Worm (Caenorhabditis elegans) whole organism, mixed stage, embryonic: ENCODE measurements around the gene F53F4.12.

ENCODE experiments used
- M03D4.4 ChIP-seq: sonication (generic microtip); optimal IDR thresholded peaks from 2 replicates; lab custom pipeline; 2017; ENCODE audit warnings: mild to moderate bottlenecking, missing genetic modification characterization, missing compliant biosample characterization
- bed-3 ChIP-seq: fragments of 200-800 bp; sonication (Bioruptor generic); optimal IDR thresholded peaks from 3 replicates; lab custom pipeline; 2018; ENCODE audit warnings: mild to moderate bottlenecking, missing genetic modification characterization, moderate library complexity, missing compliant biosample characterization
- blmp-1 ChIP-seq: fragments of 150-350 bp; optimal IDR thresholded peaks from 2 replicates; lab custom pipeline; 2014; ENCODE audit warnings: missing biosample characterization, missing genetic modification characterization
- ceh-39 ChIP-seq: fragments of 150-350 bp; optimal IDR thresholded peaks from 2 replicates; lab custom pipeline; 2014; ENCODE audit warnings: missing biosample characterization, missing genetic modification characterization
- ceh-43 ChIP-seq: fragments of 200-800 bp; sonication (Bioruptor generic); optimal IDR thresholded peaks from 2 replicates; lab custom pipeline; 2018; ENCODE audit warnings: mild to moderate bottlenecking, missing genetic modification characterization, moderate library complexity, missing compliant biosample characterization
- ceh-83 ChIP-seq: fragments of 200-800 bp; sonication (Bioruptor generic); optimal IDR thresholded peaks from 2 replicates; lab custom pipeline; 2018; ENCODE audit warnings: mild to moderate bottlenecking, missing genetic modification characterization, missing compliant biosample characterization
- cnd-1 ChIP-seq: fragments of 200-800 bp; sonication (Bioruptor generic); optimal IDR thresholded peaks from 2 replicates; lab custom pipeline; 2018; ENCODE audit warnings: mild to moderate bottlenecking, missing genetic modification characterization, missing compliant biosample characterization
- drap-1 ChIP-seq: fragments of 200-800 bp; sonication (Bioruptor generic); optimal IDR thresholded peaks from 3 replicates; lab custom pipeline; 2018; ENCODE audit warnings: mild to moderate bottlenecking, missing genetic modification characterization, missing compliant biosample characterization
- elt-1 ChIP-seq: sonication (generic microtip); optimal IDR thresholded peaks from 2 replicates; lab custom pipeline; 2017; ENCODE audit warnings: missing genetic modification characterization, mild to moderate bottlenecking, missing compliant biosample characterization, antibody characterized with exemption, moderate library complexity, borderline replicate concordance; ENCODE audit not compliant: insufficient read depth
- elt-3 ChIP-seq: fragments of 150-350 bp; optimal IDR thresholded peaks from 2 replicates; lab custom pipeline; 2014; ENCODE audit warnings: missing biosample characterization, missing genetic modification characterization
- flh-1 ChIP-seq: fragments of 200-800 bp; sonication (Bioruptor generic); optimal IDR thresholded peaks from 2 replicates; lab custom pipeline; 2018; ENCODE audit warnings: mild to moderate bottlenecking, missing genetic modification characterization, moderate library complexity, missing compliant biosample characterization
- ham-2 ChIP-seq: fragments of 200-800 bp; sonication (Bioruptor generic); optimal IDR thresholded peaks from 2 replicates; lab custom pipeline; 2018; ENCODE audit warnings: mild to moderate bottlenecking, missing genetic modification characterization, missing compliant biosample characterization
- hlh-1 ChIP-seq: fragments of 150-350 bp; optimal IDR thresholded peaks from 2 replicates; lab custom pipeline; 2014; ENCODE audit warnings: missing biosample characterization, missing genetic modification reagents, missing genetic modification characterization
- lin-13 ChIP-seq: fragments of 150-350 bp; optimal IDR thresholded peaks from 2 replicates; lab custom pipeline; 2014; ENCODE audit warnings: missing biosample characterization, missing genetic modification characterization
- lin-32 ChIP-seq: fragments of 200-800 bp; sonication (Bioruptor generic); optimal IDR thresholded peaks from 2 replicates; lab custom pipeline; 2018; ENCODE audit warnings: mild to moderate bottlenecking, missing genetic modification characterization, missing compliant biosample characterization
- lsy-2 ChIP-seq: fragments of 150-350 bp; optimal IDR thresholded peaks from 2 replicates; lab custom pipeline; 2014; ENCODE audit warnings: missing biosample characterization, missing genetic modification characterization
- mab-5 ChIP-seq: fragments of 150-350 bp; optimal IDR thresholded peaks from 2 replicates; lab custom pipeline; 2014; ENCODE audit warnings: missing biosample characterization, missing genetic modification characterization
- mep-1 ChIP-seq: fragments of 150-350 bp; optimal IDR thresholded peaks from 2 replicates; lab custom pipeline; 2017; ENCODE audit warnings: missing biosample characterization, missing genetic modification reagents, missing genetic modification characterization, inconsistent platforms
- nhr-2 ChIP-seq: fragments of 150-350 bp; optimal IDR thresholded peaks from 2 replicates; lab custom pipeline; 2014; ENCODE audit warnings: missing biosample characterization, missing genetic modification characterization
- nhr-237 ChIP-seq: fragments of 150-350 bp; optimal IDR thresholded peaks from 2 replicates; lab custom pipeline; 2014; ENCODE audit warnings: missing biosample characterization, missing genetic modification characterization
- nhr-28 ChIP-seq: fragments of 150-350 bp; optimal IDR thresholded peaks from 2 replicates; lab custom pipeline; 2014; ENCODE audit warnings: missing biosample characterization, missing genetic modification characterization
- nhr-76 ChIP-seq: sonication (generic microtip); optimal IDR thresholded peaks from 2 replicates; lab custom pipeline; 2017; ENCODE audit warnings: missing biosample characterization, missing genetic modification characterization
- pha-4 ChIP-seq: fragments of 150-350 bp; optimal IDR thresholded peaks from 2 replicates; lab custom pipeline; 2018; ENCODE audit warnings: missing biosample characterization, missing genetic modification reagents, missing genetic modification characterization
- snpc-4 ChIP-seq: fragments of 150-350 bp; optimal IDR thresholded peaks from 2 replicates; lab custom pipeline; 2014; ENCODE audit warnings: missing biosample characterization, missing genetic modification characterization
- sptf-1 ChIP-seq: sonication (generic microtip); optimal IDR thresholded peaks from 2 replicates; lab custom pipeline; 2017; ENCODE audit warnings: mild to moderate bottlenecking, missing genetic modification characterization, moderate library complexity, missing compliant biosample characterization
- tbx-8 ChIP-seq: fragments of 200-800 bp; sonication (Bioruptor generic); optimal IDR thresholded peaks from 2 replicates; lab custom pipeline; 2018; ENCODE audit warnings: mild to moderate bottlenecking, missing genetic modification characterization, moderate library complexity, missing compliant biosample characterization
- unc-120 ChIP-seq: sonication (generic microtip); optimal IDR thresholded peaks from 2 replicates; lab custom pipeline; 2017; ENCODE audit warnings: missing genetic modification characterization, missing compliant biosample characterization; ENCODE audit not compliant: poor library complexity, severe bottlenecking
- unc-39 ChIP-seq: fragments of 150-350 bp; optimal IDR thresholded peaks from 2 replicates; lab custom pipeline; 2014; ENCODE audit warnings: missing biosample characterization, missing genetic modification characterization
- unc-62 ChIP-seq: fragments of 150-350 bp; optimal IDR thresholded peaks from 2 replicates; lab custom pipeline; 2014; ENCODE audit warnings: missing biosample characterization, missing genetic modification reagents, missing genetic modification characterization
- zip-8 ChIP-seq: fragments of 150-350 bp; optimal IDR thresholded peaks from 2 replicates; lab custom pipeline; 2014; ENCODE audit warnings: missing biosample characterization, missing genetic modification characterization
- ztf-11 ChIP-seq: fragments of 150-350 bp; optimal IDR thresholded peaks from 2 replicates; lab custom pipeline; 2014; ENCODE audit warnings: missing biosample characterization, missing genetic modification characterization

Gene F53F4.12

ce11 chrV:13589494-13590176 is 36.2 kb upstream of the F53F4.12 start, which contains the start of the genes F53F4.2 and F53F4.18:
Gene F53F4.2, minus strand, starts transcription at chrV:13589594.
Gene F53F4.18, plus strand, starts transcription at chrV:13590126.
- TF ChIP-seq unc-120 (tag; lab: Kevin White, UChicago) (no peak), mep-1 (tag; lab: Kevin White, UChicago) (no peak), unc-39 (tag; lab: Kevin White, UChicago) (no peak), bed-3 (GFP tag; lab: Kevin White, UChicago) (no peak), zip-8 (tag; lab: Kevin White, UChicago) (no peak), ceh-39 (tag; lab: Kevin White, UChicago) (no peak), nhr-2 (no peak), nhr-237 (tag; lab: Kevin White, UChicago) (no peak), unc-62 (no peak), tbx-8 (GFP tag; lab: Kevin White, UChicago) (no peak), cnd-1 (tag; lab: Kevin White, UChicago) (no peak), lin-13 (tag; lab: Kevin White, UChicago) (no peak), ztf-11 (no peak), nhr-76 (tag; lab: Kevin White, UChicago) (no peak), ceh-83 (GFP tag; lab: Kevin White, UChicago) (no peak), elt-3 (tag; lab: Kevin White, UChicago) (no peak), mab-5 (tag; lab: Kevin White, UChicago) (no peak), nhr-28 (tag; lab: Kevin White, UChicago) (no peak), hlh-1 (no peak)

ce11 chrV:13591504-13592174 is 34.2 kb upstream of the F53F4.12 start, which contains the start of gene tbcb-1:
Gene tbcb-1, plus strand, starts transcription at chrV:13592124.
- TF ChIP-seq blmp-1 (tag; lab: Kevin White, UChicago) (no peak), tbx-8 (GFP tag; lab: Kevin White, UChicago) (no peak), flh-1 (no peak), nhr-237 (tag; lab: Kevin White, UChicago) (no peak), pha-4 (no peak), ham-2 (no peak), elt-3 (tag; lab: Kevin White, UChicago) (no peak), sptf-1 (tag; lab: Kevin White, UChicago) (no peak), nhr-2 (no peak), drap-1 (GFP tag; lab: Kevin White, UChicago) (no peak), unc-39 (tag; lab: Kevin White, UChicago) (no peak)

- no peak for TF ChIP-seq mep-1 (tag; lab: Kevin White, UChicago)
- TF ChIP-seq snpc-4, result no peak
- TF ChIP-seq elt-3 (tag; lab: Kevin White, UChicago), result no peak
- no peak for TF ChIP-seq lsy-2 (tag; lab: Kevin White, UChicago)
- no peak for TF ChIP-seq unc-62
- no peak for TF ChIP-seq ztf-11
- TF ChIP-seq M03D4.4 (tag; lab: Kevin White, UChicago), result no peak
- TF ChIP-seq zip-8 (tag; lab: Kevin White, UChicago), result no peak
- no peak for TF ChIP-seq elt-1 (tag; lab: Kevin White, UChicago)
- TF ChIP-seq nhr-28 (tag; lab: Kevin White, UChicago), result no peak
- TF ChIP-seq ceh-43, result no peak
- TF ChIP-seq cnd-1 (tag; lab: Kevin White, UChicago), result no peak
Observed at ce11 chrV:13593083-13593482, 32.8 kb upstream of the F53F4.12 start, which contains the start of gene F53F4.4. Gene F53F4.4, plus strand, starts transcription at chrV:13593383.

ce11 chrV:13598370-13598769 is 27.5 kb upstream of the F53F4.12 start:
- peak; percentile 91 for TF ChIP-seq zip-8 (tag; lab: Kevin White, UChicago)
- no peak for TF ChIP-seq ceh-83 (GFP tag; lab: Kevin White, UChicago)

ce11 chrV:13600882-13601281 is 25.0 kb upstream of the F53F4.12 start, which contains the start of gene rdy-2:
Gene rdy-2, minus strand, starts transcription at chrV:13600982.
- TF ChIP-seq ceh-43 (no peak), unc-62 (no peak), ceh-39 (tag; lab: Kevin White, UChicago) (no peak), mep-1 (tag; lab: Kevin White, UChicago) (no peak), ztf-11 (no peak), ham-2 (no peak), nhr-28 (tag; lab: Kevin White, UChicago) (no peak), M03D4.4 (tag; lab: Kevin White, UChicago) (no peak), pha-4 (no peak), lin-32 (GFP tag; lab: Kevin White, UChicago) (no peak), lin-13 (tag; lab: Kevin White, UChicago) (no peak), sptf-1 (tag; lab: Kevin White, UChicago) (no peak), drap-1 (GFP tag; lab: Kevin White, UChicago) (no peak), tbx-8 (GFP tag; lab: Kevin White, UChicago) (no peak), unc-39 (tag; lab: Kevin White, UChicago) (no peak)
